Worm (Caenorhabditis elegans) whole organism, L2 larva: ENCODE measurements around the gene T04F3.1.

Experiments used
- ama-1 ChIP-seq: fragments of 150-350 bp; optimal IDR thresholded peaks from 2 replicates; lab custom pipeline; 2018; ENCODE audit warnings: inconsistent platforms
- ceh-82 ChIP-seq: fragments of 150-350 bp; optimal IDR thresholded peaks from 2 replicates; lab custom pipeline; 2014; ENCODE audit warnings: missing biosample characterization, missing genetic modification characterization
- egl-27 ChIP-seq: sonication (generic microtip); optimal IDR thresholded peaks from 3 replicates; lab custom pipeline; 2017; ENCODE audit warnings: missing biosample characterization, missing genetic modification reagents, missing genetic modification characterization
- lin-39 ChIP-seq: fragments of 150-350 bp; optimal IDR thresholded peaks from 2 replicates; lab custom pipeline; 2014; ENCODE audit warnings: missing biosample characterization, missing genetic modification reagents, missing genetic modification characterization
- nhr-10 ChIP-seq: sonication (generic microtip); optimal IDR thresholded peaks from 2 replicates; lab custom pipeline; 2017; ENCODE audit warnings: missing biosample characterization, missing genetic modification characterization
- nhr-11 ChIP-seq: fragments of 150-350 bp; optimal IDR thresholded peaks from 2 replicates; lab custom pipeline; 2014; ENCODE audit warnings: missing biosample characterization, missing genetic modification characterization
- nhr-237 ChIP-seq: fragments of 150-350 bp; optimal IDR thresholded peaks from 2 replicates; lab custom pipeline; 2014; ENCODE audit warnings: missing biosample characterization, missing genetic modification characterization
- zag-1 ChIP-seq: fragments of 150-350 bp; optimal IDR thresholded peaks from 2 replicates; lab custom pipeline; 2014; ENCODE audit warnings: missing biosample characterization, missing genetic modification characterization

- no peak for TF ChIP-seq ama-1 (lab: Kevin White, UChicago)
- no peak for TF ChIP-seq nhr-11 (tag; lab: Kevin White, UChicago)
- TF ChIP-seq zag-1: no peak
- TF ChIP-seq lin-39 (tag; lab: Kevin White, UChicago): no peak
- TF ChIP-seq nhr-10 (tag; lab: Kevin White, UChicago): no peak
- no peak for TF ChIP-seq ceh-82
- TF ChIP-seq nhr-237: no peak
- TF ChIP-seq egl-27 (tag; lab: Kevin White, UChicago): no peak
These were observed 18.8 kb downstream of the T04F3.1 start, which contains the start of gene T04F3.3 for ce11 chrV:11758635-11759034.
